Worm (Caenorhabditis elegans) whole organism, L2 larva: ENCODE data around the gene K01D12.1.

Experiments used
- gmeb-1 ChIP-seq: fragments of 150-350 bp; optimal IDR thresholded peaks from 2 replicates; lab custom pipeline; 2014; ENCODE audit warnings: missing biosample characterization, missing genetic modification characterization
- mdl-1 ChIP-seq, 2 experiments: fragments of 150-350 bp in 1 of 2; sonication (generic microtip) in 1 of 2; optimal IDR thresholded peaks; 2 replicates each; lab custom pipeline; 2017; ENCODE audit warnings: missing biosample characterization in 2 of 2, missing genetic modification characterization in 2 of 2
- snpc-4 ChIP-seq: fragments of 150-350 bp; optimal IDR thresholded peaks from 2 replicates; lab custom pipeline; 2014; ENCODE audit warnings: missing biosample characterization, missing genetic modification characterization

- TF ChIP-seq mdl-1 (tag; optimal IDR thresholded peaks at IDR 0.05; lab: Kevin White, UChicago) (peak in 1 of 2 experiments; percentile 62), snpc-4 (peak; percentile 85), gmeb-1 (tag; lab: Kevin White, UChicago) (peak; percentile 99)
Observed at ce11 chrV:12343419-12343969, 33.9 kb upstream of the K01D12.1 start, which contains the start of gene tomm-20.
